Fruit fly (Drosophila melanogaster) whole organism, adult: ENCODE results near the gene CG43064.

ENCODE experiments used
- CG11617 ChIP-seq: fragments of 200-800 bp; sonication (Bioruptor generic); optimal IDR thresholded peaks from 2 replicates; lab custom pipeline; 2017; ENCODE audit warnings: mild to moderate bottlenecking, missing biosample characterization, missing genetic modification reagents, missing genetic modification characterization
- CG14711 ChIP-seq: fragments of 200-800 bp; sonication (Bioruptor generic); optimal IDR thresholded peaks from 2 replicates; lab custom pipeline; 2018; ENCODE audit warnings: missing biosample characterization, mild to moderate bottlenecking, missing genetic modification characterization, moderate library complexity
- Mnt ChIP-seq: fragments of 200-800 bp; sonication (Bioruptor generic); optimal IDR thresholded peaks from 2 replicates; lab custom pipeline; 2016; ENCODE audit warnings: missing biosample characterization, mild to moderate bottlenecking, missing genetic modification characterization
- cnc ChIP-seq, 2 experiments: fragments of >200 bp; optimal IDR thresholded peaks; 2 replicates each; lab custom pipeline; 2017

- TF ChIP-seq CG11617 (GFP tag; lab: Kevin White, UChicago) (no peak), Mnt (GFP tag; lab: Kevin White, UChicago) (no peak), cnc (optimal IDR thresholded peaks at IDR 0.05; lab: Kevin White, UChicago) (no peak), CG14711 (tag; lab: Kevin White, UChicago) (no peak)
Observed at dm6 chr3L:11832360-11833295, 3.9 kb downstream of the CG43064 start.
